Worm (Caenorhabditis elegans) whole organism, L4 larva: ENCODE results near the gene fbxb-104.

Experiments
- F26F4.8 ChIP-seq: fragments of 200-800 bp; sonication (Bioruptor generic); conservative IDR thresholded peaks from 2 replicates; pipeline ENCODE4 v1.3.6; 2022; ENCODE audit warnings: missing genetic modification characterization, missing compliant biosample characterization
- F37D6.2 ChIP-seq: sonication (generic microtip); optimal IDR thresholded peaks from 2 replicates; lab custom pipeline; 2016; ENCODE audit warnings: mild to moderate bottlenecking, missing genetic modification characterization, missing compliant biosample characterization
- T20F7.1 ChIP-seq: fragments of 200-800 bp; sonication (Bioruptor generic); optimal IDR thresholded peaks from 2 replicates; lab custom pipeline; 2018; ENCODE audit warnings: mild to moderate bottlenecking, missing genetic modification characterization, missing compliant biosample characterization
- Y48G9A.11 ChIP-seq: fragments of 200-800 bp; sonication (Bioruptor generic); IDR thresholded peaks from 2 replicates; pipeline ENCODE4 v1.3.6; 2022; ENCODE audit warnings: missing genetic modification reagents, missing genetic modification characterization, missing compliant biosample characterization
- Y75B8A.6 ChIP-seq: fragments of 200-800 bp; sonication (Bioruptor generic); IDR thresholded peaks from 2 replicates; pipeline ENCODE4 v1.3.6; 2022; ENCODE audit warnings: missing genetic modification reagents, missing genetic modification characterization, missing compliant biosample characterization
- ZK337.2 ChIP-seq: fragments of 200-800 bp; sonication (Bioruptor generic); IDR thresholded peaks from 2 replicates; pipeline ENCODE4 v1.3.6; 2022; ENCODE audit warnings: missing genetic modification reagents, missing genetic modification characterization, missing compliant biosample characterization
- aha-1 ChIP-seq: fragments of 150-350 bp; peaks from one replicate; lab custom pipeline; 2014; ENCODE audit warnings: missing biosample characterization, missing genetic modification characterization
- ceh-20 ChIP-seq: fragments of 200-800 bp; sonication (Bioruptor generic); IDR thresholded peaks from 2 replicates; pipeline ENCODE4 v1.3.6; 2022; ENCODE audit warnings: missing genetic modification reagents, missing genetic modification characterization, missing compliant biosample characterization
- ceh-28 ChIP-seq: fragments of 150-350 bp; optimal IDR thresholded peaks from 2 replicates; lab custom pipeline; 2014; ENCODE audit warnings: missing biosample characterization, missing genetic modification reagents, missing genetic modification characterization
- ceh-44 ChIP-seq: fragments of 200-800 bp; sonication (Bioruptor generic); IDR thresholded peaks from 2 replicates; pipeline ENCODE4 v1.3.6; 2022; ENCODE audit warnings: missing genetic modification reagents, missing genetic modification characterization, missing compliant biosample characterization
- ces-1 ChIP-seq: fragments of 150-350 bp; sonication (generic microtip); optimal IDR thresholded peaks from 4 replicates; lab custom pipeline; 2014; ENCODE audit warnings: missing biosample characterization, missing genetic modification reagents, missing genetic modification characterization
- ctbp-1 ChIP-seq: fragments of 200-800 bp; sonication (Bioruptor generic); IDR thresholded peaks from 2 replicates; pipeline ENCODE4 v1.3.6; 2022; ENCODE audit warnings: missing genetic modification reagents, missing genetic modification characterization, missing compliant biosample characterization
- daf-12 ChIP-seq: fragments of 150-350 bp; optimal IDR thresholded peaks from 2 replicates; lab custom pipeline; 2014; ENCODE audit warnings: missing biosample characterization, missing genetic modification reagents, missing genetic modification characterization
- daf-16 ChIP-seq, 3 experiments: sonication (generic microtip); optimal IDR thresholded peaks; 2 replicates each; lab custom pipeline; 2016 to 2017; ENCODE audit warnings: missing genetic modification characterization in 3 of 3, missing genetic modification reagents in 3 of 3, mild to moderate bottlenecking in 2 of 3, missing compliant biosample characterization in 2 of 3, missing biosample characterization in 1 of 3, moderate library complexity in 1 of 3
- daf-19 ChIP-seq: fragments of 200-800 bp; sonication (Bioruptor generic); conservative IDR thresholded peaks from 2 replicates; pipeline ENCODE4 v1.3.6; 2022; ENCODE audit warnings: missing genetic modification characterization, missing compliant biosample characterization
- dmd-8 ChIP-seq: fragments of 200-800 bp; sonication (Bioruptor generic); IDR thresholded peaks from 2 replicates; pipeline ENCODE4 v1.3.6; 2022; ENCODE audit warnings: missing genetic modification characterization, missing compliant biosample characterization
- dpl-1 ChIP-seq: fragments of 150-350 bp; optimal IDR thresholded peaks from 2 replicates; lab custom pipeline; 2014; ENCODE audit warnings: missing biosample characterization, missing genetic modification reagents, missing genetic modification characterization
- gei-8 ChIP-seq: fragments of 200-800 bp; sonication (Bioruptor generic); optimal IDR thresholded peaks from 2 replicates; lab custom pipeline; 2018; ENCODE audit warnings: mild to moderate bottlenecking, missing genetic modification characterization, missing compliant biosample characterization
- hlh-30 ChIP-seq: sonication (generic microtip); optimal IDR thresholded peaks from 2 replicates; lab custom pipeline; 2017; ENCODE audit warnings: antibody characterized with exemption, mild to moderate bottlenecking, missing genetic modification characterization, missing compliant biosample characterization; ENCODE audit not compliant: insufficient read depth
- jun-1 ChIP-seq: fragments of 150-350 bp; optimal IDR thresholded peaks from 2 replicates; lab custom pipeline; 2014; ENCODE audit warnings: missing biosample characterization, missing genetic modification reagents, missing genetic modification characterization
- lim-7 ChIP-seq: fragments of 200-800 bp; sonication (Bioruptor generic); IDR thresholded peaks from 2 replicates; pipeline ENCODE4 v1.3.6; 2022; ENCODE audit warnings: missing genetic modification characterization, missing compliant biosample characterization
- lin-1 ChIP-seq: fragments of 200-800 bp; sonication (Bioruptor generic); IDR thresholded peaks from 2 replicates; pipeline ENCODE4 v1.3.6; 2022; ENCODE audit warnings: missing genetic modification reagents, missing genetic modification characterization, missing compliant biosample characterization
- lin-13 ChIP-seq: fragments of 150-350 bp; optimal IDR thresholded peaks from 2 replicates; lab custom pipeline; 2014; ENCODE audit warnings: missing biosample characterization, missing genetic modification reagents, missing genetic modification characterization
- lin-15B ChIP-seq: fragments of 150-350 bp; sonication (generic microtip); optimal IDR thresholded peaks from 3 replicates; lab custom pipeline; 2014; ENCODE audit warnings: missing biosample characterization, missing genetic modification characterization
- lin-39 ChIP-seq: fragments of 150-350 bp; optimal IDR thresholded peaks from 2 replicates; lab custom pipeline; 2014; ENCODE audit warnings: missing biosample characterization, missing genetic modification reagents, missing genetic modification characterization
- mes-2 ChIP-seq: sonication (generic microtip); optimal IDR thresholded peaks from 2 replicates; lab custom pipeline; 2016; ENCODE audit warnings: missing genotype, mild to moderate bottlenecking, missing genetic modification characterization, missing compliant biosample characterization; ENCODE audit not compliant: poor library complexity, severe bottlenecking
- mxl-2 ChIP-seq: fragments of 200-800 bp; sonication (Bioruptor generic); conservative IDR thresholded peaks from 2 replicates; pipeline ENCODE4 v1.3.6; 2022; ENCODE audit warnings: missing genetic modification reagents, missing genetic modification characterization, missing compliant biosample characterization
- mxl-3 ChIP-seq: fragments of 200-800 bp; sonication (Bioruptor generic); optimal IDR thresholded peaks from 2 replicates; lab custom pipeline; 2018; ENCODE audit warnings: mild to moderate bottlenecking, missing genetic modification characterization, missing compliant biosample characterization
- nhr-25 ChIP-seq: sonication (generic microtip); optimal IDR thresholded peaks from 2 replicates; lab custom pipeline; 2017; ENCODE audit warnings: missing genetic modification characterization, mild to moderate bottlenecking, missing compliant biosample characterization, antibody characterized with exemption, moderate library complexity, borderline replicate concordance; ENCODE audit not compliant: insufficient read depth
- nhr-28 ChIP-seq: fragments of 150-350 bp; optimal IDR thresholded peaks from 2 replicates; lab custom pipeline; 2014; ENCODE audit warnings: missing biosample characterization, missing genetic modification characterization
- nhr-41 ChIP-seq: fragments of 200-800 bp; sonication (Bioruptor generic); IDR thresholded peaks from 2 replicates; pipeline ENCODE4 v1.3.6; 2022; ENCODE audit warnings: missing genetic modification reagents, missing genetic modification characterization, missing compliant biosample characterization
- nhr-6 ChIP-seq: fragments of 150-350 bp; optimal IDR thresholded peaks from 2 replicates; lab custom pipeline; 2014; ENCODE audit warnings: missing biosample characterization, missing genetic modification characterization
- nhr-76 ChIP-seq: fragments of 150-350 bp; optimal IDR thresholded peaks from 2 replicates; lab custom pipeline; 2014; ENCODE audit warnings: missing biosample characterization, missing genetic modification characterization
- nhr-77 ChIP-seq: fragments of 150-350 bp; optimal IDR thresholded peaks from 2 replicates; lab custom pipeline; 2014; ENCODE audit warnings: missing biosample characterization, missing genetic modification characterization
- pqm-1 ChIP-seq: sonication (generic microtip); optimal IDR thresholded peaks from 2 replicates; lab custom pipeline; 2017; ENCODE audit warnings: missing biosample characterization, missing genetic modification characterization
- unc-39 ChIP-seq: sonication (generic microtip); optimal IDR thresholded peaks from 2 replicates; lab custom pipeline; 2017; ENCODE audit warnings: missing biosample characterization, missing genetic modification characterization
- zfp-2 ChIP-seq: sonication (generic microtip); optimal IDR thresholded peaks from 2 replicates; lab custom pipeline; 2016; ENCODE audit warnings: mild to moderate bottlenecking, missing genetic modification characterization, missing compliant biosample characterization
- zfp-3 ChIP-seq: fragments of 200-800 bp; sonication (Bioruptor generic); conservative IDR thresholded peaks from 2 replicates; pipeline ENCODE4 v1.3.6; 2022; ENCODE audit warnings: missing genetic modification reagents, missing genetic modification characterization, missing compliant biosample characterization
- zip-2 ChIP-seq: fragments of 150-350 bp; optimal IDR thresholded peaks from 2 replicates; lab custom pipeline; 2014; ENCODE audit warnings: missing biosample characterization, missing genetic modification characterization
- ztf-11 ChIP-seq: fragments of 150-350 bp; optimal IDR thresholded peaks from 2 replicates; lab custom pipeline; 2014; ENCODE audit warnings: missing biosample characterization, missing genetic modification characterization

fbxb-104 gene

ce11 chrII:3461586-3461985 is 15.5 kb downstream of the fbxb-104 start, which contains the start of gene C16C8.8:
Gene C16C8.8, minus strand, starts transcription at chrII:3461686.
- TF ChIP-seq ceh-28 (tag; lab: Kevin White, UChicago): no peak
- no peak for TF ChIP-seq Y48G9A.11
- TF ChIP-seq daf-19: no peak
- no peak for TF ChIP-seq ces-1 (GFP tag; lab: Kevin White, UChicago)
- TF ChIP-seq daf-12 (tag; lab: Kevin White, UChicago): no peak
- TF ChIP-seq dpl-1 (GFP tag; lab: Kevin White, UChicago): no peak
- TF ChIP-seq nhr-77 (tag; lab: Kevin White, UChicago): no peak
- no peak for TF ChIP-seq mxl-3 (GFP tag; lab: Kevin White, UChicago)
- TF ChIP-seq F26F4.8: no peak
- TF ChIP-seq lim-7: no peak
- no peak for TF ChIP-seq zfp-2 (tag; lab: Kevin White, UChicago)
- TF ChIP-seq daf-16 (GFP tag; optimal IDR thresholded peaks at IDR 0.05; lab: Kevin White, UChicago): no peak
- TF ChIP-seq daf-16 (tag; optimal IDR thresholded peaks at IDR 0.05; lab: Kevin White, UChicago): no peak
- TF ChIP-seq unc-39 (tag; lab: Kevin White, UChicago): no peak
- no peak for TF ChIP-seq lin-39 (tag; lab: Kevin White, UChicago)
- no peak for TF ChIP-seq ctbp-1 (GFP tag; lab: Robert Waterston, UW)
- TF ChIP-seq ceh-44: no peak
- no peak for TF ChIP-seq mxl-2 (GFP tag; lab: Robert Waterston, UW)

DNA sequence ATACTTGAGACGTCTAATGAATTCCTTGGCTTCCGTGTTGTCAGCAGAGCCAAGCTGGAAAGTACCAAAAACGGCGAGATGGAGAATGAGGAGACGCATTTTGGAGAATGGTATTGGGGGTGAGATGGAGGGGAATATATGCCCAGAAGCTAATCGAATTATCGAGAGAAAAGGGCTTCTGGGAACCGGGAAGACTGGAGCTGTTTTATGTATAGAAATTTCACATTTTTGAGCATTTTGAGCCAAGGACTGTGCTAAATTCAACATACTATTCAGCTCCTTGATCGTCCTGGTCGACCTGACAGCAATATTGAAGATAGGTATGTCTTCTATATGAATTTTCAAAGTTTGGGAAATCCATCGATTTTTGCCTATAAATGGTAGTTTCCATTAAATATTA is 17.0 kb downstream of the fbxb-104 start, which contains the start of gene C16C8.7:
TSS of gene C16C8.7 (minus strand) at position 101 of the 400 bp plus-strand sequence.
- TF ChIP-seq nhr-77 (tag; lab: Kevin White, UChicago) (no peak), F37D6.2 (tag; lab: Kevin White, UChicago) (no peak), lin-13 (GFP tag; lab: Kevin White, UChicago) (no peak), mes-2 (tag; lab: Kevin White, UChicago) (no peak), gei-8 (GFP tag; lab: Kevin White, UChicago) (no peak), lin-15B (tag; lab: Kevin White, UChicago) (no peak), ztf-11 (tag; lab: Kevin White, UChicago) (no peak), jun-1 (tag; lab: Kevin White, UChicago) (no peak), nhr-25 (no peak), hlh-30 (tag; lab: Kevin White, UChicago) (no peak), nhr-76 (no peak), nhr-41 (GFP tag; lab: Robert Waterston, UW) (no peak), nhr-6 (tag; lab: Kevin White, UChicago) (no peak), ZK337.2 (no peak), dmd-8 (GFP tag; lab: Robert Waterston, UW) (no peak), aha-1 (tag; lab: Kevin White, UChicago) (no peak)

ce11 chrII:3459199-3459598 is 17.9 kb downstream of the fbxb-104 start:
- TF ChIP-seq ceh-20 (no peak), Y75B8A.6 (GFP tag; lab: Robert Waterston, UW) (no peak)

DNA sequence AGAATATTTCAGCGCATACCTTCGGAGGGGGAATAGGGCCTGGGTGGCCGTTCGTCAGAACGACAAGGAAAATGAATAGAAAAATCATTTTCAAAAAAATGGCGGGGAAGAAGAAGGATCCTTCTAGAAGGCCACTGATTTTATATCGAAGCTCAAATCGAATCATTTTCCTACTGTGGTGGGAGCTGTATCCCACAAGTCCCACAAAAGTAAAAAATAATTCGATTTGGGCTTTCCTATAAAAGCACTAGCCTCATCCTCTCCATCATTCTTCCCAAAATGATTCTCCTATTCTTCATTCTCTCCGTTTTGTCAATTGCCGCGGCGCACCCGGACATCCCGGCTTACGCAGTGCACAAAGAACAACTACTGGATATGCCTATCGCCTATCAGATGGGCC is 18.9 kb downstream of the fbxb-104 start, which contains the start of the genes C16C8.26 and C16C8.19:
TSS of gene C16C8.26 (minus strand) at position 101 of the 400 bp plus-strand sequence.
TSS of gene C16C8.19 (plus strand) at position 279 of the 400 bp plus-strand sequence.
- TF ChIP-seq zfp-3 (no peak), T20F7.1 (GFP tag; lab: Kevin White, UChicago) (no peak), lin-1 (no peak), nhr-28 (no peak), zip-2 (no peak), pqm-1 (tag; lab: Kevin White, UChicago) (no peak)
